Worm (Caenorhabditis elegans): ENCODE results near the gene sre-33.

sre-33 gene

DNA sequence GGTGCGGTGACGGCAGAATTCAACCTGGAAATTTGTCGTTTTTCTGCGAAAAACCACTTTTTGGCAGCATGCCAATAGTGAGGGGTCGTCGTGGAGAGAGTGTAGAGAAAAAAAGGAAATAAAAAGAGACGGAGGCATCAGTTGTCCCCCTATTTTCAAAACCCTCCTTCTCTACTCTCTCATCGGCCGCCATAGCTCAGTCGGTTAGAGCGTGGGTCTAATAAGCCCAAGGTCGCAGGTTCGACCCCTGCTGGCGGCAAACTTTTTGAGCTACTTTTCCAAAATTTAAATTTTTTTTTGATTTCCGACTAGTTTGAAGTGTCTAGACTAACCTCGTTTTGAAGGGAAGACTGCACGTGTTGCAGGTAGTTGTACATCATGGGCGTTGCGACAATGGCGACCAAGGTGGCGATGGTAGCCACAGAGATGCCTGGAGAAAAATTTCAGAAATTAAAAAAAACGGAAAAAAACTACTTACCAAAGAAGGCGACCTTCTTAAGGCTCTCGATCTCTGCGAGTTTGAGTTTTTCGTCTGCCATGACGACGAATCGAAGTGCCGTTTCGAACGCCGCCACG lies 41.5 kb downstream of the sre-33 start, which contains the start of gene col-85:
TSS of gene col-85 (minus strand) at position 540 of the 576 bp plus-strand sequence.
- peak; percentile 95 for TF ChIP-seq M03D4.4 (tag; optimal IDR thresholded peaks at IDR 0.05)
- peak; percentile 47 for TF ChIP-seq ces-1 (GFP tag; optimal IDR thresholded peaks at IDR 0.05)
- TF ChIP-seq ceh-83 (GFP tag; optimal IDR thresholded peaks at IDR 0.05): peak; percentile 96
- no peak for TF ChIP-seq snpc-4 (tag; optimal IDR thresholded peaks at IDR 0.05)
- TF ChIP-seq tbx-8 (GFP tag; optimal IDR thresholded peaks at IDR 0.05): peak; percentile 91
- no peak for TF ChIP-seq hlh-1 (tag; optimal IDR thresholded peaks at IDR 0.05)
- TF ChIP-seq ceh-43 (GFP tag; optimal IDR thresholded peaks at IDR 0.05): peak; percentile 94
- peak; percentile 58 for TF ChIP-seq mep-1 (tag; optimal IDR thresholded peaks at IDR 0.05)
- TF ChIP-seq nhr-12 (tag; optimal IDR thresholded peaks at IDR 0.05): peak; percentile 38
- TF ChIP-seq lsy-2 (tag; optimal IDR thresholded peaks at IDR 0.05): peak; percentile 48
- peak; percentile 23 for TF ChIP-seq unc-62 (GFP tag; optimal IDR thresholded peaks at IDR 0.05)
- TF ChIP-seq zip-8 (tag; optimal IDR thresholded peaks at IDR 0.05): no peak
- TF ChIP-seq nhr-28 (tag; optimal IDR thresholded peaks at IDR 0.05): peak; percentile 72
- TF ChIP-seq sptf-1 (tag; optimal IDR thresholded peaks at IDR 0.05): peak; percentile 97
- TF ChIP-seq mab-5 (tag; optimal IDR thresholded peaks at IDR 0.05): peak; percentile 49
- TF ChIP-seq drap-1 (GFP tag; optimal IDR thresholded peaks at IDR 0.05): peak; percentile 94
- TF ChIP-seq unc-39 (tag; optimal IDR thresholded peaks at IDR 0.05): peak; percentile 50
- TF ChIP-seq nhr-237 (tag; optimal IDR thresholded peaks at IDR 0.05): peak; percentile 45
- TF ChIP-seq bed-3 (GFP tag; optimal IDR thresholded peaks at IDR 0.05): peak; percentile 94
- peak; percentile 1 for TF ChIP-seq ceh-39 (tag; optimal IDR thresholded peaks at IDR 0.05)
- peak; percentile 4 for TF ChIP-seq elt-3 (tag; optimal IDR thresholded peaks at IDR 0.05)
- peak; percentile 15 for TF ChIP-seq lin-13 (tag; optimal IDR thresholded peaks at IDR 0.05)
- peak; percentile 94 for TF ChIP-seq ham-2 (GFP tag; optimal IDR thresholded peaks at IDR 0.05)
- peak; percentile 94 for TF ChIP-seq unc-120 (tag; optimal IDR thresholded peaks at IDR 0.05; ENCODE audit: poor library complexity, severe bottlenecking)
- TF ChIP-seq pha-4 (tag; optimal IDR thresholded peaks at IDR 0.05): peak; percentile 18
- TF ChIP-seq blmp-1 (tag; optimal IDR thresholded peaks at IDR 0.05): no peak
- no peak for TF ChIP-seq nhr-2 (tag; optimal IDR thresholded peaks at IDR 0.05)
- TF ChIP-seq ztf-11 (tag; optimal IDR thresholded peaks at IDR 0.05): peak; percentile 40
- peak; percentile 10 for TF ChIP-seq elt-1 (tag; optimal IDR thresholded peaks at IDR 0.05; ENCODE audit: borderline replicate concordance, insufficient read depth)
- peak; percentile 92 for TF ChIP-seq flh-1 (GFP tag; optimal IDR thresholded peaks at IDR 0.05)
- peak; percentile 86 for TF ChIP-seq sem-2 (GFP tag; optimal IDR thresholded peaks at IDR 0.05)
- TF ChIP-seq mls-2 (tag; optimal IDR thresholded peaks at IDR 0.05): peak; percentile 98
- TF ChIP-seq lin-32 (GFP tag; optimal IDR thresholded peaks at IDR 0.05): peak; percentile 91
- no peak for TF ChIP-seq nhr-76 (tag; optimal IDR thresholded peaks at IDR 0.05)
- TF ChIP-seq cnd-1 (tag; optimal IDR thresholded peaks at IDR 0.05): peak; percentile 89

DNA sequence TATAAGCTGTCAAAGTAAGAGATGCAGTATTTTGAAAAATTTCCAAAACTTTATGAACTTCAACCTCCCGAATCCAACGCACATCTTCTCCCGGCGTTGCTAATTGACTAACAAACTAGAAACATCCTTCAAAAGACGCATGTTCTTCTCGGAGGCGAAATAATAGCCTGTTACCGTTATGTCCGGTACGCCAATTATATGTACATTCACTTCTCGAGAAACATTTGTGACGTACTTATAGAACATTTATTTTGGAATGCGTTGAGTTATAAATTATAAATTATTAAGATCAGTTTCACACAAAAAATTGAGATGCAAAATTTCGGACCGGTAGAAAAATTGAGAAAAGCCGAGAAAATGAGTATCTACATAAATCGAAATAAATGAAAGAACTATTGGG lies 43.9 kb downstream of the sre-33 start, which contains the start of gene T21B4.3:
TSS of gene T21B4.3 (minus strand) at position 101 of the 400 bp plus-strand sequence.
- TF ChIP-seq hlh-1 (tag; optimal IDR thresholded peaks at IDR 0.05) (no peak), mls-2 (tag; optimal IDR thresholded peaks at IDR 0.05) (no peak), nhr-237 (tag; optimal IDR thresholded peaks at IDR 0.05) (no peak), lsy-2 (tag; optimal IDR thresholded peaks at IDR 0.05) (no peak), tbx-8 (GFP tag; optimal IDR thresholded peaks at IDR 0.05) (no peak), mab-5 (tag; optimal IDR thresholded peaks at IDR 0.05) (no peak), flh-1 (GFP tag; optimal IDR thresholded peaks at IDR 0.05) (no peak), bed-3 (GFP tag; optimal IDR thresholded peaks at IDR 0.05) (no peak), pha-4 (tag; optimal IDR thresholded peaks at IDR 0.05) (no peak), elt-3 (tag; optimal IDR thresholded peaks at IDR 0.05) (no peak), nhr-2 (tag; optimal IDR thresholded peaks at IDR 0.05) (no peak), elt-1 (tag; optimal IDR thresholded peaks at IDR 0.05; ENCODE audit: borderline replicate concordance, insufficient read depth) (no peak), lin-13 (tag; optimal IDR thresholded peaks at IDR 0.05) (no peak), unc-62 (GFP tag; optimal IDR thresholded peaks at IDR 0.05) (no peak)

DNA sequence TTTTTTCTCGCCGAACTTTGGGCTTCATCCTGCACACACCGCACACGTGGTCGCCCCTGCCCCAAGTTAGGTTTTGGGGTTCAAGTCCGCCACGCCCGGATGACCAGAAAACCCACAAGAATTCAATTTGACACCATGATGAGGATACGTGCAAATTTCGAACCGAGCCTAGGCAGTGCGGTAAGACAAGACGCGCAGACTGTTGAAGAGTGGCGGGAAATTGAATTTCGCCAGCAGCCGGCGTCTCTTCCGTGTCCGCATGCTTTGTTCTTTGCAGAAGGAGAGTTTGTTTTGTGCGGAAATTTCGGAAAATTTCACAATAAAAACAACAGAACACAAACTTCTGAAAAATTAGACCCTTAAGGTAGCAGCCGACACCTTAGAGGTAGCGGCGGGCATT lies 46.9 kb downstream of the sre-33 start:
- TF ChIP-seq ces-1 (GFP tag; optimal IDR thresholded peaks at IDR 0.05) (peak; percentile 91), unc-62 (GFP tag; optimal IDR thresholded peaks at IDR 0.05) (no peak)
